Fruit fly (Drosophila melanogaster) Kc167 (cell line): Measurements from ENCODE around the gene cl.

Experiments used
- Myc ChIP-seq: fragments of >200 bp; optimal IDR thresholded peaks from 2 replicates; lab custom pipeline; 2017; ENCODE audit warnings: missing external identifiers
- Sin3A ChIP-seq: fragments of >200 bp; optimal IDR thresholded peaks from 2 replicates; lab custom pipeline; 2018; ENCODE audit warnings: missing external identifiers
- h ChIP-seq: fragments of >200 bp; optimal IDR thresholded peaks from 3 replicates; lab custom pipeline; 2018; ENCODE audit warnings: missing external identifiers
- insv ChIP-seq: fragments of >200 bp; optimal IDR thresholded peaks from 3 replicates; lab custom pipeline; 2018; ENCODE audit warnings: missing external identifiers
- psq ChIP-seq: fragments of >200 bp; optimal IDR thresholded peaks from 2 replicates; lab custom pipeline; 2017; ENCODE audit warnings: missing external identifiers
- ttk ChIP-seq: sonication (Bioruptor generic); optimal IDR thresholded peaks from 2 replicates; lab custom pipeline; 2017; ENCODE audit warnings: missing external identifiers

The cl gene

DNA sequence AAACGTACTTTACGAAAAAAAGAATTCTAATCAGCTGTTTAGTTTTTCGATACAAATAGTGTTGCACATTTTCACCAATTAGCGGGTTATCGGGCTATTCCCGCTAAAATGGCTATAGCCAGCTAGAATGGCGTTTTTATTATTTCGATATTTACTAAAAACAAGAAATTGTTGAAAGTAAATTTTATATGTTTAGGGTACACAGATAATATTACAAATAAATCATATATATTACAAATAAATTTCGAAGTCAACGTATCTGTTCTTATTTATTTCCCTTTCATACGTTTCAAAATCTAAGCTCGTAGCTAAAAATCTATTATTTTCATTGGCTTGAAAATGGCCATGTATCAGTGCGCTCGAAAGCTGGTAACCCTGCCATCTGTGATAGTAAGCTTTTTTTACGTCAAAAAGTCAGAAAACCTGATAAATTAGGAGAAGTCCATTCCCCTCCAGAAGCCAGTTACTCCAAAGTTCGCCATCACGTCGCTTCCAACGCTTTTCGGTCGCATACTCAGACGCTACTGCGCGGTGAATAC lies at the start of gene cl, which contains the start of gene CG7382:
Gene cl, plus strand, starts transcription at position 290 of the 539 bp plus-strand sequence.
Gene CG7382, minus strand, starts transcription at position 51 of the 539 bp plus-strand sequence.
- no peak for TF ChIP-seq ttk (lab: Kevin White, UChicago)
- TF ChIP-seq psq, result no peak
- no peak for TF ChIP-seq Myc (lab: Kevin White, UChicago)
- no peak for TF ChIP-seq insv (lab: Kevin White, UChicago)
- no peak for TF ChIP-seq h (lab: Kevin White, UChicago)
- TF ChIP-seq Sin3A (lab: Kevin White, UChicago), result no peak

DNA sequence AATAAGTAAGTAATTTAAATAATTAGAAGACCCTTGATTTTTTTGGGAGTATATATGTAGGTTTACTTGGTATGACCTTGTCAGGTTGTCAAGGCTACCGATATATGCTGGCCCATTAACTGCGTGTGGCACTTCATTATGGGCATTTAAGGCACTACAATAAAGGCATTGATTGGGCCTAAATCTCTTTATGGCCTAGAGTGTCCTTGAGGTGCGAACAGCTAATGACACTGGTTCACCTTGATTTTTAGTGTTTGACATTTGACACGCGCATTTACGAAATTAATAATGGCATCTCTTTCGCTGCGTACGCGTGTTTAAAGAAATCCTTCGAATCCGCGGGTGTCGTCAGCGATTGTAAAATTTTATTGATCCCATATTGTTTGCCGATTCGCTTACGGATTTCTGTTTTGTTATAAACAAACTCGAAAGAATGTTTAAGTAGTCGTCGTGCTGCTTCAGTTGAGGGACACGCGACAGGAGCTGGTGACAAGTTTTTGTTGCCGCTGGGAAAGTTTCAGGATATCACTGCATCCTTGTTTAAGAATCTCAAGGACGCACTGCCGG lies 46.0 kb upstream of the cl start:
- no peak for TF ChIP-seq insv (lab: Kevin White, UChicago)
- TF ChIP-seq Myc (lab: Kevin White, UChicago), result no peak
- TF ChIP-seq Sin3A (lab: Kevin White, UChicago), result no peak
- TF ChIP-seq ttk (lab: Kevin White, UChicago), result no peak
- no peak for TF ChIP-seq psq
- TF ChIP-seq h (lab: Kevin White, UChicago), result no peak

- TF ChIP-seq ttk (lab: Kevin White, UChicago), result no peak
- no peak for TF ChIP-seq Myc (lab: Kevin White, UChicago)
- TF ChIP-seq Sin3A (lab: Kevin White, UChicago), result no peak
- no peak for TF ChIP-seq insv (lab: Kevin White, UChicago)
- no peak for TF ChIP-seq h (lab: Kevin White, UChicago)
- TF ChIP-seq psq, result no peak
These were observed 43.2 kb upstream of the cl start for dm6 chr2L:5476699-5477098.

DNA sequence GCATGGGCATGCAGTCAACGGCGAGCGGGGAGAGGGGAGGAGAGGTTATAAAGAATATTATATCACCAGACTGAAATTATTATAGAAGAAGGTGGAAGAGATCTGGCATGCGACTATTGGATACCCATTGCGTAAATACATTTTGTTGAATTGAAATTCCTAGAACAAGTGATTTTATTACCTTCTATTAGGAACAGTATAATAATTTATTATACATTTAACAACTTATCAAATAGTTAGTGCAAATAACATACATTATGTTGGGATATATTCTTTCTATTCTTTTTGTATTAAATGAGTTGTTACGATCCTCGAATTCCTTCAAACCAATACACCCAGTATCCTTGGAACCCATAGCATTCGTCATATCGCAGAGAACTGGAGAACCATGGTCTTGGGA lies 41.7 kb upstream of the cl start:
- TF ChIP-seq psq, result no peak
- TF ChIP-seq insv (lab: Kevin White, UChicago), result no peak
- TF ChIP-seq h (lab: Kevin White, UChicago), result no peak
- TF ChIP-seq Sin3A (lab: Kevin White, UChicago), result no peak
- no peak for TF ChIP-seq ttk (lab: Kevin White, UChicago)
- no peak for TF ChIP-seq Myc (lab: Kevin White, UChicago)

dm6 chr2L:5479128-5479527 lies 40.8 kb upstream of the cl start:
- TF ChIP-seq insv (lab: Kevin White, UChicago) (no peak), h (lab: Kevin White, UChicago) (no peak), psq (no peak), ttk (lab: Kevin White, UChicago) (no peak), Sin3A (lab: Kevin White, UChicago) (no peak), Myc (lab: Kevin White, UChicago) (no peak)

DNA sequence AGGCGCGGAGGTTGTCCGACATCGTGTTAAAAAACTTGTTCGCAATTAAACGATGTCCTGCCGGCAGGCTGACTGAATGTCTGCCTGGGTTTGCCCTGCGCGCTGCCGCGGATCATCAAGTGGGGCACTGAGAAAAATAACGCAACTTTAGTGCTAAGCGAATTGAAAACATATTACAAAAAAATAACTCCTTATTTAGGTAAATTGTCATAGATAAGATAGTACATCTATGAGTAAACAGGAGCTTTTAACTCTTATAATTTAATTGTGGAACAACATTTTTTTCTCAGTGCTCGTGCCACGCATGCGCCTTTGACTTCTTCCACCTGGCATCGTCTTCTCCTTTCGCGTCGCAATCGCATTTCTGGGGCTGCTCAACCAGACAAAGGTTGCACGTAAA lies 40.0 kb upstream of the cl start:
- no peak for TF ChIP-seq Myc (lab: Kevin White, UChicago)
- TF ChIP-seq ttk (lab: Kevin White, UChicago), result no peak
- TF ChIP-seq Sin3A (lab: Kevin White, UChicago), result no peak
- no peak for TF ChIP-seq psq
- no peak for TF ChIP-seq insv (lab: Kevin White, UChicago)
- TF ChIP-seq h (lab: Kevin White, UChicago), result no peak

DNA sequence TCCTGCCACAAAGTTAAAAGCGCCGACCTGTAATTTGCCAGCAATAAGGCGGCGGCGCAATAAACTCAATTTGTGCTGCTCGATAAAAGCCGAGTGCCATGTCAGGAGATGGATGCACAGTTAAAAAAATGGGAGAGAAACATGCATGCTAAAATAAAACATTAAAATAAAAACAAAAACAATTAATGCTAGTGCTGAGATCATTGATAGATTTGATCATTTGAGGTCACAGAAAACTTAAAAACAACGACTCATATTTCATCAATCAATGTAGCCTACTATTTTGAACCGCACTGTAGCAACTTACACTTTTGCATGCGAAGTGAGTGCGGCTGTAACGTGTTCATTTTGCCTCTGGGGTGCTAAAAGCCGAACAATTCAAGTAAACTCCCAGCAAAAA lies 36.8 kb upstream of the cl start:
- TF ChIP-seq insv (lab: Kevin White, UChicago), result no peak
- TF ChIP-seq psq, result no peak
- TF ChIP-seq h (lab: Kevin White, UChicago), result no peak
- TF ChIP-seq Myc (lab: Kevin White, UChicago), result no peak
- no peak for TF ChIP-seq ttk (lab: Kevin White, UChicago)
- TF ChIP-seq Sin3A (lab: Kevin White, UChicago), result no peak

- no peak for TF ChIP-seq insv (lab: Kevin White, UChicago)
- no peak for TF ChIP-seq psq
- no peak for TF ChIP-seq ttk (lab: Kevin White, UChicago)
- no peak for TF ChIP-seq Sin3A (lab: Kevin White, UChicago)
- no peak for TF ChIP-seq Myc (lab: Kevin White, UChicago)
- TF ChIP-seq h (lab: Kevin White, UChicago), result no peak
These were observed 30.8 kb upstream of the cl start for dm6 chr2L:5489084-5489617.

dm6 chr2L:5489757-5490359 lies 30.1 kb upstream of the cl start:
- TF ChIP-seq psq, result no peak
- TF ChIP-seq Myc (lab: Kevin White, UChicago), result no peak
- no peak for TF ChIP-seq h (lab: Kevin White, UChicago)
- no peak for TF ChIP-seq insv (lab: Kevin White, UChicago)
- no peak for TF ChIP-seq Sin3A (lab: Kevin White, UChicago)
- TF ChIP-seq ttk (lab: Kevin White, UChicago), result no peak

DNA sequence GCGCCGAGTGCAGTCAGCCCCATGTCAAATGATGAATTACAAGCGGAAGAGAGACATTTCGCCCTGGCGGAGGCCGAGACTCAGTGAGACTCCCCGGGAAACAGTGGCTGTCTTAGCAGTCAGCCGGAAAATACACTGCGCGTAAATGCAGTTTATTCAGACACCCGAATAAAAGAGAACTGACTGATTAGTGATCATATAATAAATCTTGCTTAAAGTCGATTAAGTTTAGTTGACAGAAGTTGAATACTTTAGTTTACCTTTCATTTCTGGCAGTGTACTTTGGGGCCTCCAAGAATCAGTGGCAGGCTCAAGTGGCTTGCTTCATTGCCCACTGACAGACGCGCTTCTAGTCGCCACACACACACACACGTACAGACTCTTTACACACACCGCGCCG lies 28.7 kb upstream of the cl start:
- TF ChIP-seq psq, result no peak
- no peak for TF ChIP-seq ttk (lab: Kevin White, UChicago)
- no peak for TF ChIP-seq insv (lab: Kevin White, UChicago)
- no peak for TF ChIP-seq Sin3A (lab: Kevin White, UChicago)
- no peak for TF ChIP-seq Myc (lab: Kevin White, UChicago)
- TF ChIP-seq h (lab: Kevin White, UChicago), result no peak

- TF ChIP-seq Myc (lab: Kevin White, UChicago) (no peak), insv (lab: Kevin White, UChicago) (no peak)
These were observed 27.0 kb upstream of the cl start for dm6 chr2L:5492924-5493323.
